Fruit fly (Drosophila melanogaster): ENCODE data around the gene CG8219.

Gene CG8219

DNA sequence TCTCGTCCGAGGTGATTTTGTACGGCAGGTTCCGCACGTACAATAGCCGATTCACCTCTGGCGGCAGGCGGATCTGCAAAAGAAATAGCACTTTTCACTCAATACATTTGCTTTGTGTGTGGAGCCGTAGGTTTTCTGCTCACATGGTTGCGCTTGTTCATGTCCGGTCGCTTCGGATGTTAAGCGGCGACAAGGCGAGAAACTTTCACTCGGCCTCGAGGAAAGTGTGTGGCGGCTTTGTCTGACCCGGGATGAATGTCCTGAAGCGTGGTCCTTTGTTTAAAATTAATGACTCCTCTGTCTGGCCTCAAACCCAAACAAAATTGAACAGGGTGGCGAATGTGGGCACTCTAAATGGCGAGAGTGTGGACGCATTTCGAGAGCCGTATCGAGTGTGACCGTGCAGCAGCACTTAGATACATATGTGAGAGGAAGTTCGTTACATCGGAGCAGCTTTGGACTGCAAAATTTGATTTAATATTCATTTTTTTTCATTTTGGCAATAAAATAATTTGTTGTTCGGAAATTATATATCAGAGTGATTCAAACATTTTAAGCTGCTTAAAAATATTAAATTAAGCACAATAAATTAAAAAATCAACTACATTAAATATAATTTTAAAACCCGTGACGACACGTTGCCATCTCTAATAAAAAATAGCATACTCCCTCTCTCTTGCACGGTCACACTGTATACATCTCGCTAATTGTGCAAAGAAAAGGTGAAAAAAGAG is 7.3 kb upstream of the CG8219 start, which contains the start of the genes Sf3b6 and Tnpo (continued):
- TF ChIP-seq Hmx (GFP tag; optimal IDR thresholded peaks at IDR 0.05) (peak; percentile 68), nom (GFP tag; optimal IDR thresholded peaks at IDR 0.05) (no peak), CG18619 (GFP tag; optimal IDR thresholded peaks at IDR 0.05) (peak; percentile 83), CG1233 (GFP tag; optimal IDR thresholded peaks at IDR 0.05) (peak; percentile 74), bab2 (GFP tag; optimal IDR thresholded peaks at IDR 0.05) (peak; percentile 79), klu (GFP tag; IDR thresholded peaks at IDR 0.05) (peak; percentile 85), CG11398 (GFP tag; optimal IDR thresholded peaks at IDR 0.05) (no peak), CG11695 (GFP tag; IDR thresholded peaks at IDR 0.05) (peak; percentile 68), cwo (GFP tag; optimal IDR thresholded peaks at IDR 0.05) (peak; percentile 68), vfl (GFP tag; optimal IDR thresholded peaks at IDR 0.05) (peak; percentile 65), br (optimal IDR thresholded peaks at IDR 0.05) (no peak), Lhr (GFP tag; optimal IDR thresholded peaks at IDR 0.05) (peak; percentile 78), CG4707 (GFP tag; optimal IDR thresholded peaks at IDR 0.05) (no peak), ems (GFP tag; optimal IDR thresholded peaks at IDR 0.05) (peak; percentile 63), Six4 (GFP tag; optimal IDR thresholded peaks at IDR 0.05) (peak; percentile 71), pan (optimal IDR thresholded peaks at IDR 0.05) (no peak), pan (GFP tag; optimal IDR thresholded peaks at IDR 0.05 in 1 of 2, IDR thresholded peaks at IDR 0.05 in 1 of 2) (peak in 1 of 2 experiments; percentile 80), Atf6 (GFP tag; IDR thresholded peaks at IDR 0.05) (peak; percentile 74), CG10147 (GFP tag; optimal IDR thresholded peaks at IDR 0.05) (no peak), crol (GFP tag; IDR thresholded peaks at IDR 0.05) (no peak), ash1 (GFP tag; optimal IDR thresholded peaks at IDR 0.05) (no peak), slbo (GFP tag; IDR thresholded peaks at IDR 0.05) (peak; percentile 92), Asciz (GFP tag; optimal IDR thresholded peaks at IDR 0.05) (no peak), dysf (GFP tag; IDR thresholded peaks at IDR 0.05) (peak; percentile 89), CG18262 (tag; optimal IDR thresholded peaks at IDR 0.05) (peak; percentile 87), grn (GFP tag; optimal IDR thresholded peaks at IDR 0.05) (no peak), gce (GFP tag; IDR thresholded peaks at IDR 0.05) (peak; percentile 40; the same call in 1 of the 3 replicates), Doc2 (GFP tag; IDR thresholded peaks at IDR 0.05) (peak; percentile 55; the same call in 1 of the 2 replicates), shn (GFP tag; optimal IDR thresholded peaks at IDR 0.05) (peak; percentile 62), Trl (optimal IDR thresholded peaks at IDR 0.05) (peak in 1 of 2 experiments; percentile 28), Trl (GFP tag; optimal IDR thresholded peaks at IDR 0.05) (peak; percentile 61), CG13296 (GFP tag; optimal IDR thresholded peaks at IDR 0.05) (peak; percentile 75), Nf-YA (GFP tag; IDR thresholded peaks at IDR 0.05) (peak; percentile 55; the same call in 1 of the 2 replicates), ab (GFP tag; optimal IDR thresholded peaks at IDR 0.05) (no peak), CG12299 (tag; optimal IDR thresholded peaks at IDR 0.05) (no peak), Ssrp (tag; optimal IDR thresholded peaks at IDR 0.05) (peak; percentile 87), CTCF (GFP tag; optimal IDR thresholded peaks at IDR 0.05) (no peak), sim (GFP tag; IDR thresholded peaks at IDR 0.05) (peak; percentile 38; the same call in 1 of the 2 replicates), wek (GFP tag; optimal IDR thresholded peaks at IDR 0.05) (no peak), crc (GFP tag; optimal IDR thresholded peaks at IDR 0.05) (no peak), Rx (GFP tag; IDR thresholded peaks at IDR 0.05) (peak; percentile 75), PHDP (tag; optimal IDR thresholded peaks at IDR 0.05) (no peak), BEAF-32 (GFP tag; optimal IDR thresholded peaks at IDR 0.05) (peak; percentile 89), CG4730 (GFP tag; IDR thresholded peaks at IDR 0.05) (peak; percentile 69), gsb-n (tag; optimal IDR thresholded peaks at IDR 0.05) (no peak), CG8290 (GFP tag; optimal IDR thresholded peaks at IDR 0.05) (peak; percentile 79), CG8290 (tag; optimal IDR thresholded peaks at IDR 0.05) (peak in 1 of 2 experiments; percentile 66), CG12744 (GFP tag; optimal IDR thresholded peaks at IDR 0.05) (peak; percentile 44), CoRest (tag; optimal IDR thresholded peaks at IDR 0.05) (peak; percentile 93), Sry-β (GFP tag; optimal IDR thresholded peaks at IDR 0.05) (peak; percentile 70), aop (GFP tag; IDR thresholded peaks at IDR 0.05) (no peak), repo (GFP tag; optimal IDR thresholded peaks at IDR 0.05) (no peak)
